Fruit fly (Drosophila melanogaster) whole organism, embryonic: Measurements from ENCODE around the gene net.
A peak's percentile ranks its signal among the peaks of the same experiment; 100 is the strongest.

Source experiments
- Adf1 ChIP-seq: fragments of 200-800 bp; sonication (Bioruptor generic); IDR thresholded peaks from 2 replicates; pipeline ENCODE4 v1.3.6; 2022; ENCODE audit warnings: missing biosample characterization, missing genetic modification characterization
- Asciz ChIP-seq: fragments of 200-800 bp; sonication (Bioruptor generic); optimal IDR thresholded peaks from 2 replicates; lab custom pipeline; 2017; ENCODE audit warnings: missing biosample characterization, mild to moderate bottlenecking, missing genetic modification characterization, missing genetic modification reagents
- BtbVII ChIP-seq: fragments of 200-800 bp; sonication (Bioruptor generic); optimal IDR thresholded peaks from 3 replicates; lab custom pipeline; 2017; ENCODE audit warnings: missing biosample characterization, mild to moderate bottlenecking, missing genetic modification characterization
- CG10431 ChIP-seq: fragments of 200-800 bp; sonication (Bioruptor generic); optimal IDR thresholded peaks from 3 replicates; lab custom pipeline; 2018; ENCODE audit warnings: missing biosample characterization, mild to moderate bottlenecking, missing genetic modification characterization
- CG12104 ChIP-seq: fragments of 200-800 bp; sonication (Bioruptor generic); optimal IDR thresholded peaks from 3 replicates; lab custom pipeline; 2016; ENCODE audit warnings: missing biosample characterization, missing genetic modification characterization
- CG1233 ChIP-seq: fragments of 200-800 bp; sonication (Bioruptor generic); optimal IDR thresholded peaks from 4 replicates; lab custom pipeline; 2018; ENCODE audit warnings: missing biosample characterization, mild to moderate bottlenecking, missing genetic modification characterization
- CG13296 ChIP-seq: fragments of 200-800 bp; sonication (Bioruptor generic); optimal IDR thresholded peaks from 3 replicates; lab custom pipeline; 2018; ENCODE audit warnings: missing biosample characterization, mild to moderate bottlenecking, missing genetic modification characterization
- CG15011 ChIP-seq: fragments of 200-800 bp; sonication (Bioruptor generic); optimal IDR thresholded peaks from 3 replicates; lab custom pipeline; 2018; ENCODE audit warnings: missing biosample characterization, mild to moderate bottlenecking, missing genetic modification characterization
- CG1529 ChIP-seq: fragments of 200-800 bp; sonication (Bioruptor generic); optimal IDR thresholded peaks from 3 replicates; lab custom pipeline; 2018; ENCODE audit warnings: missing biosample characterization, missing genetic modification characterization
- CG1602 ChIP-seq: fragments of 200-800 bp; sonication (Bioruptor generic); optimal IDR thresholded peaks from 3 replicates; lab custom pipeline; 2016; ENCODE audit warnings: missing biosample characterization, missing genetic modification characterization
- CG1647 ChIP-seq: fragments of 200-800 bp; sonication (Bioruptor generic); optimal IDR thresholded peaks from 3 replicates; lab custom pipeline; 2016; ENCODE audit warnings: missing biosample characterization, missing genetic modification characterization
- CG17385 ChIP-seq: fragments of 200-800 bp; sonication (Bioruptor generic); optimal IDR thresholded peaks from 3 replicates; lab custom pipeline; 2018; ENCODE audit warnings: missing biosample characterization, mild to moderate bottlenecking, missing genetic modification characterization
- CG18619 ChIP-seq: fragments of 200-800 bp; sonication (Bioruptor generic); optimal IDR thresholded peaks from 3 replicates; lab custom pipeline; 2017; ENCODE audit warnings: missing biosample characterization, mild to moderate bottlenecking, missing genetic modification characterization
- CG18764 ChIP-seq: fragments of 200-800 bp; sonication (Bioruptor generic); optimal IDR thresholded peaks from 3 replicates; lab custom pipeline; 2016; ENCODE audit warnings: missing biosample characterization, missing genetic modification characterization
- CG5180 ChIP-seq: fragments of 200-800 bp; sonication (Bioruptor generic); optimal IDR thresholded peaks from 3 replicates; lab custom pipeline; 2017; ENCODE audit warnings: missing biosample characterization, missing genetic modification characterization, mild to moderate bottlenecking, moderate library complexity, missing genetic modification reagents
- CG5245 ChIP-seq: fragments of 200-800 bp; sonication (Bioruptor generic); optimal IDR thresholded peaks from 3 replicates; lab custom pipeline; 2016; ENCODE audit warnings: missing biosample characterization, missing genetic modification characterization
- CG6175 ChIP-seq: fragments of 200-800 bp; sonication (Bioruptor generic); IDR thresholded peaks from 3 replicates; pipeline ENCODE4 v1.3.6; 2022; ENCODE audit warnings: missing biosample characterization, missing genetic modification characterization
- CG6854 ChIP-seq: fragments of 200-800 bp; sonication (Bioruptor generic); optimal IDR thresholded peaks from 3 replicates; lab custom pipeline; 2017; ENCODE audit warnings: missing biosample characterization, mild to moderate bottlenecking, missing genetic modification characterization
- CG7556 ChIP-seq: fragments of 200-800 bp; sonication (Bioruptor generic); optimal IDR thresholded peaks from 2 replicates; lab custom pipeline; 2017; ENCODE audit warnings: missing biosample characterization, mild to moderate bottlenecking, missing genetic modification characterization
- CG7987 ChIP-seq: fragments of 200-800 bp; sonication (Bioruptor generic); optimal IDR thresholded peaks from 2 replicates; lab custom pipeline; 2018; ENCODE audit warnings: missing biosample characterization, mild to moderate bottlenecking, missing genetic modification characterization, moderate library complexity
- CG9609 ChIP-seq: fragments of 200-800 bp; sonication (Bioruptor generic); optimal IDR thresholded peaks from 3 replicates; lab custom pipeline; 2016; ENCODE audit warnings: missing biosample characterization, missing genetic modification characterization
- CG9876 ChIP-seq: fragments of 200-800 bp; sonication (Bioruptor generic); optimal IDR thresholded peaks from 2 replicates; lab custom pipeline; 2016; ENCODE audit warnings: missing biosample characterization, missing genetic modification characterization
- Dad ChIP-seq: fragments of 200-800 bp; sonication (Bioruptor generic); optimal IDR thresholded peaks from 3 replicates; lab custom pipeline; 2016; ENCODE audit warnings: missing biosample characterization, missing genetic modification characterization
- Dek ChIP-seq: fragments of 200-800 bp; sonication (Bioruptor generic); optimal IDR thresholded peaks from 3 replicates; lab custom pipeline; 2019; ENCODE audit warnings: missing biosample characterization, mild to moderate bottlenecking, missing genetic modification characterization, moderate library complexity
- Hand ChIP-seq: fragments of 200-800 bp; sonication (Bioruptor generic); optimal IDR thresholded peaks from 2 replicates; lab custom pipeline; 2017; ENCODE audit warnings: mild to moderate bottlenecking, missing biosample characterization, missing genetic modification reagents, missing genetic modification characterization
- Nf-YB ChIP-seq: fragments of 200-800 bp; sonication (Bioruptor generic); optimal IDR thresholded peaks from 3 replicates; lab custom pipeline; 2019; ENCODE audit warnings: missing biosample characterization, mild to moderate bottlenecking, missing genetic modification characterization, moderate library complexity
- NfI ChIP-seq: fragments of 200-800 bp; sonication (Bioruptor generic); optimal IDR thresholded peaks from 3 replicates; lab custom pipeline; 2018; ENCODE audit warnings: missing biosample characterization, mild to moderate bottlenecking, missing genetic modification characterization, moderate library complexity
- PHDP ChIP-seq: fragments of 200-800 bp; sonication (Bioruptor generic); optimal IDR thresholded peaks from 3 replicates; lab custom pipeline; 2018; ENCODE audit warnings: missing biosample characterization, mild to moderate bottlenecking, missing genetic modification characterization, moderate library complexity
- Rfx ChIP-seq: fragments of 200-800 bp; sonication (Bioruptor generic); IDR thresholded peaks from 2 replicates; pipeline ENCODE4 v1.3.6; 2022; ENCODE audit warnings: missing biosample characterization, missing genetic modification characterization
- Sox100B ChIP-seq: fragments of 200-800 bp; sonication (Bioruptor generic); optimal IDR thresholded peaks from 3 replicates; lab custom pipeline; 2018; ENCODE audit warnings: missing biosample characterization, mild to moderate bottlenecking, missing genetic modification characterization
- Vsx1 ChIP-seq: fragments of 200-800 bp; sonication (Bioruptor generic); optimal IDR thresholded peaks from 2 replicates; lab custom pipeline; 2017; ENCODE audit warnings: missing biosample characterization, mild to moderate bottlenecking, missing genetic modification characterization, missing genetic modification reagents
- amos ChIP-seq: fragments of 200-800 bp; sonication (Bioruptor generic); IDR thresholded peaks from 2 replicates; pipeline ENCODE4 v1.3.6; 2022; ENCODE audit warnings: missing biosample characterization, missing genetic modification characterization; ENCODE audit not compliant: partially characterized antibody
- cato ChIP-seq: fragments of 200-800 bp; sonication (Bioruptor generic); optimal IDR thresholded peaks from 2 replicates; lab custom pipeline; 2016; ENCODE audit warnings: missing biosample characterization, missing genetic modification characterization, borderline replicate concordance
- corto ChIP-seq: fragments of 200-800 bp; sonication (Bioruptor generic); optimal IDR thresholded peaks from 2 replicates; lab custom pipeline; 2016; ENCODE audit warnings: missing biosample characterization, mild to moderate bottlenecking, missing genetic modification characterization, moderate library complexity
- croc ChIP-seq: fragments of 200-800 bp; sonication (Bioruptor generic); conservative IDR thresholded peaks from 3 replicates; pipeline ENCODE4 v1.3.6; 2022; ENCODE audit warnings: missing biosample characterization, missing genetic modification characterization
- cwo ChIP-seq: fragments of 200-800 bp; sonication (Bioruptor generic); optimal IDR thresholded peaks from 3 replicates; lab custom pipeline; 2017; ENCODE audit warnings: missing biosample characterization, missing genetic modification characterization, mild to moderate bottlenecking, moderate library complexity, missing genetic modification reagents
- dpn ChIP-seq, 2 experiments: fragments of 200-800 bp; sonication (Bioruptor generic); optimal IDR thresholded peaks; 3 replicates each; lab custom pipeline; 2016; ENCODE audit warnings: missing biosample characterization in 2 of 2, missing genetic modification characterization in 2 of 2
- ewg ChIP-seq: fragments of 200-800 bp; sonication (Bioruptor generic); optimal IDR thresholded peaks from 3 replicates; lab custom pipeline; 2017; ENCODE audit warnings: mild to moderate bottlenecking, missing biosample characterization, missing genetic modification reagents, missing genetic modification characterization
- gem ChIP-seq: fragments of 200-800 bp; sonication (Bioruptor generic); optimal IDR thresholded peaks from 2 replicates; lab custom pipeline; 2019; ENCODE audit warnings: missing biosample characterization, mild to moderate bottlenecking, missing genetic modification characterization, moderate library complexity
- hkb ChIP-seq, 2 experiments: fragments of 200-800 bp in 1 of 2; fragments of >200 bp in 1 of 2; sonication (Bioruptor generic) in 1 of 2; IDR thresholded peaks in 1 of 2; optimal IDR thresholded peaks in 1 of 2; 2 replicates each; pipeline versions ENCODE4 v1.3.6 to Lab custom; 2017 to 2022; ENCODE audit warnings: missing biosample characterization in 1 of 2, missing genetic modification characterization in 1 of 2
- kah ChIP-seq: fragments of 200-800 bp; sonication (Bioruptor generic); optimal IDR thresholded peaks from 2 replicates; lab custom pipeline; 2018; ENCODE audit warnings: missing biosample characterization, mild to moderate bottlenecking, missing genetic modification characterization
- kni ChIP-seq: fragments of 200-800 bp; sonication (Bioruptor generic); optimal IDR thresholded peaks from 3 replicates; lab custom pipeline; 2017; ENCODE audit warnings: mild to moderate bottlenecking, missing biosample characterization, missing genetic modification reagents, missing genetic modification characterization
- knrl ChIP-seq: fragments of 200-800 bp; sonication (Bioruptor generic); IDR thresholded peaks from 3 replicates; pipeline ENCODE4 v1.3.6; 2022; ENCODE audit warnings: missing biosample characterization, missing genetic modification characterization; ENCODE audit not compliant: partially characterized antibody
- mirr ChIP-seq: fragments of 200-800 bp; sonication (Bioruptor generic); optimal IDR thresholded peaks from 3 replicates; lab custom pipeline; 2018; ENCODE audit warnings: missing biosample characterization, mild to moderate bottlenecking, missing genetic modification characterization
- pan ChIP-seq, 4 experiments: fragments of >200 bp in 3 of 4; fragments of 200-800 bp in 1 of 4; sonication (Bioruptor generic) in 1 of 4; optimal IDR thresholded peaks in 3 of 4; IDR thresholded peaks in 1 of 4; 2 replicates each; pipeline versions ENCODE4 v1.3.6 to Lab custom; 2017 to 2022; ENCODE audit warnings: missing biosample characterization in 2 of 4, missing genetic modification characterization in 2 of 4, mixed read lengths in 1 of 4
- pita ChIP-seq: fragments of 200-800 bp; sonication (Bioruptor generic); optimal IDR thresholded peaks from 2 replicates; lab custom pipeline; 2017; ENCODE audit warnings: missing biosample characterization, mild to moderate bottlenecking, missing genetic modification characterization
- sd ChIP-seq: fragments of 200-800 bp; sonication (Bioruptor generic); optimal IDR thresholded peaks from 3 replicates; lab custom pipeline; 2018; ENCODE audit warnings: missing biosample characterization, mild to moderate bottlenecking, missing genetic modification characterization, moderate library complexity
- twi ChIP-seq: fragments of 200-800 bp; optimal IDR thresholded peaks from 2 replicates; lab custom pipeline; 2019; ENCODE audit warnings: missing biosample characterization, mild to moderate bottlenecking, missing genetic modification characterization, moderate library complexity

Gene net

DNA sequence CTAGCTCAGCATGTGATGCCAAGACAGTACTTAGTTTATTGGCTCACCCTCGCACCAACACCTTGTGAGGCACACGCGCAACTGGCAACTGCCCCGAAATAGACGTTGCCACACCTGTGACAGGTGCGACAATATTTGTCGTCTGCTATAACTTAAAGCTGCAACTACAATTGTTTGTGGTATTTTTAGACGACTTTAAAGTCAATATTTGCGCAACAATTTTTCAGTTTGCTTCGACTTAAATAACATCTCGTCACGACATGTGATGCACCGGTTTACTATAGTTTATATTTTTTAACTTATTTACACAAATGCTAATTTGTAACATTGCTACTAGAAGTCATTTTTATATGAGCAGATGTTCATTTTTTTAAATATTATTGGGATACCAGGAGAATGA, 6.0 kb downstream of the net start (continued):
- no peak for TF ChIP-seq CG9609
- TF ChIP-seq Adf1 (GFP tag; lab: Robert Waterston, UW) = no peak
- peak; percentile 71 for TF ChIP-seq BtbVII (GFP tag; lab: Kevin White, UChicago)
- peak; percentile 7 for TF ChIP-seq CG12104 (GFP tag; lab: Kevin White, UChicago)
- TF ChIP-seq PHDP (tag; lab: Kevin White, UChicago) = peak; percentile 55
- no peak for TF ChIP-seq CG5245 (GFP tag; lab: Kevin White, UChicago)
- peak; percentile 47 for TF ChIP-seq CG17385
- peak; percentile 27 for TF ChIP-seq Nf-YB (GFP tag; lab: Kevin White, UChicago)
- peak; percentile 46 for TF ChIP-seq CG7556 (GFP tag; lab: Kevin White, UChicago)
- peak; percentile 4 for TF ChIP-seq kni (GFP tag; lab: Kevin White, UChicago)
- no peak for TF ChIP-seq CG9876 (GFP tag; lab: Kevin White, UChicago)
- peak; percentile 10 for TF ChIP-seq CG18764
- TF ChIP-seq knrl (GFP tag; lab: Robert Waterston, UW) = no peak
- TF ChIP-seq sd (tag; lab: Kevin White, UChicago) = peak; percentile 25
- no peak for TF ChIP-seq twi (tag; lab: Kevin White, UChicago)
- no peak for TF ChIP-seq hkb (optimal IDR thresholded peaks at IDR 0.05; lab: Kevin White, UChicago)
- TF ChIP-seq hkb (GFP tag; IDR thresholded peaks at IDR 0.05; lab: Robert Waterston, UW) = peak; percentile 53; the same call in 1 of the 2 replicates
- peak; percentile 74 for TF ChIP-seq Sox100B (GFP tag; lab: Kevin White, UChicago)
- TF ChIP-seq Vsx1 (GFP tag; lab: Kevin White, UChicago) = peak; percentile 65
- no peak for TF ChIP-seq amos (GFP tag; lab: Robert Waterston, UW)
- peak; percentile 14 for TF ChIP-seq Hand (GFP tag; lab: Kevin White, UChicago)
- peak; percentile 28 for TF ChIP-seq CG18619
- TF ChIP-seq CG5180 (GFP tag; lab: Kevin White, UChicago) = peak; percentile 57
- peak; percentile 28 for TF ChIP-seq CG15011 (GFP tag; lab: Kevin White, UChicago)
- TF ChIP-seq Rfx (GFP tag; lab: Robert Waterston, UW) = no peak
- peak; percentile 62 for TF ChIP-seq CG6854
- no peak for TF ChIP-seq Dad (GFP tag; lab: Kevin White, UChicago)
- peak; percentile 72 for TF ChIP-seq CG13296 (GFP tag; lab: Kevin White, UChicago)
- TF ChIP-seq CG1529 (GFP tag; lab: Kevin White, UChicago) = peak; percentile 55
- peak; percentile 83 for TF ChIP-seq Asciz (GFP tag; lab: Kevin White, UChicago)
- no peak for TF ChIP-seq pita (GFP tag; lab: Kevin White, UChicago)
- no peak for TF ChIP-seq pan (optimal IDR thresholded peaks at IDR 0.05; lab: Kevin White, UChicago)
- peak in 1 of 2 experiments; percentile 38 for TF ChIP-seq pan (GFP tag; optimal IDR thresholded peaks at IDR 0.05 in 1 of 2, IDR thresholded peaks at IDR 0.05 in 1 of 2)
- TF ChIP-seq Dek (tag; lab: Kevin White, UChicago) = peak; percentile 12
- 0 out of 3 replicates have a peak, but pooled peaks have one; percentile 29 for TF ChIP-seq CG6175
- TF ChIP-seq kah (GFP tag; lab: Kevin White, UChicago) = peak; percentile 38
- peak; percentile 68 for TF ChIP-seq CG1233 (GFP tag; lab: Kevin White, UChicago)
- no peak for TF ChIP-seq dpn (GFP tag; optimal IDR thresholded peaks at IDR 0.05; lab: Kevin White, UChicago)
- peak; percentile 22 for TF ChIP-seq gem
- TF ChIP-seq mirr (GFP tag; lab: Kevin White, UChicago) = peak; percentile 19
- TF ChIP-seq croc (GFP tag; lab: Robert Waterston, UW) = no peak
- no peak for TF ChIP-seq CG1647
- peak; percentile 64 for TF ChIP-seq CG10431 (GFP tag; lab: Kevin White, UChicago)
- TF ChIP-seq cato = no peak
- peak; percentile 29 for TF ChIP-seq cwo (GFP tag; lab: Kevin White, UChicago)
- no peak for TF ChIP-seq CG1602
- peak; percentile 26 for TF ChIP-seq corto (GFP tag; lab: Kevin White, UChicago)
- peak; percentile 58 for TF ChIP-seq CG7987 (GFP tag; lab: Kevin White, UChicago)
- TF ChIP-seq NfI = peak; percentile 22
- TF ChIP-seq ewg (GFP tag; lab: Kevin White, UChicago) = peak; percentile 6
